Worm (Caenorhabditis elegans): Measurements from ENCODE around the gene T13C5.10.

DNA sequence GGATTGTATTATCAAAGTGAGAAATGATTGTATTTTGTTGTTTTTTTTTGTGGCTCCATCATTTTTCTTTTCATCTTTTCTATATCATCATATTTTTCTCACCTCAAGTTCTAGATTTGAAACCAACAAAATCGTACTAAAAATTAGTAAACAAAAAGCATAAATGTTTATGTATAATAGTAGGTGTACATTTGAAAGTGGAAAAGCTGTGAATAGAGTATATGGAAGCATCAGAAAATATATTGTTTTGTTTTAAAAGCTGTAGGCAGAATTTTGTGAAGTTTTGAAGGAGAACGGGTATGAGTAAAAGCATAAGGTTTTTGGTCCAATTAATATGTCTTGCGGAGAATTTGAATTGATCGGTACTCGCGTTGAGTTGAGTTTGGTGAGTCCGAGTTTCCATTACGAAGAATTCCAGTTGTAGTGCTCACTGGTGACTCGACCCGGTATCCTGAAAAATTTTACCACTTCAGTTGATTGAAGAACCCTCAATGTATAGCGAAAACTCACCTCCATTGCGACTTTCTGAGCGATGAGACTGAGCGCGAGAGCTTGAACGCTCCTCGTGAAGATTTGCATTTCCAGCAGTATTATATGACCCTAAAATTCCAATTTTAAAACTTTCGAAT, 45.2 kb downstream of the T13C5.10 start, which contains the start of gene C14F11.4:
- TF ChIP-seq snpc-1.3 (tag; optimal IDR thresholded peaks at IDR 0.05; ENCODE audit: insufficient read depth) = no peak
- no peak for TF ChIP-seq xnd-1 (tag; optimal IDR thresholded peaks at IDR 0.05)
- no peak for TF ChIP-seq ztf-3 (GFP tag; optimal IDR thresholded peaks at IDR 0.05)
- no peak for TF ChIP-seq unc-62 (GFP tag; optimal IDR thresholded peaks at IDR 0.05)
- no peak for TF ChIP-seq snpc-4 (GFP tag; optimal IDR thresholded peaks at IDR 0.05)
- TF ChIP-seq snpc-4 (tag; optimal IDR thresholded peaks at IDR 0.05) = no peak
- TF ChIP-seq lin-26 (GFP tag; IDR thresholded peaks at IDR 0.05) = no peak
- TF ChIP-seq sptf-2 (GFP tag; optimal IDR thresholded peaks at IDR 0.05) = no peak
- TF ChIP-seq dpl-1 (GFP tag; optimal IDR thresholded peaks at IDR 0.05) = no peak
- TF ChIP-seq snpc-3.4 (tag; optimal IDR thresholded peaks at IDR 0.05) = no peak
- TF ChIP-seq ztf-26 (tag; optimal IDR thresholded peaks at IDR 0.05) = no peak
- no peak for TF ChIP-seq F10E7.11 (tag; optimal IDR thresholded peaks at IDR 0.05)
- no peak for TF ChIP-seq F39B2.1 (GFP tag; IDR thresholded peaks at IDR 0.05)
- TF ChIP-seq nfya-1 (tag; optimal IDR thresholded peaks at IDR 0.05; ENCODE audit: borderline replicate concordance, insufficient read depth) = no peak

All from whole organism, young adult.